Worm (Caenorhabditis elegans): ENCODE results near the gene ceh-31.

Gene ceh-31

DNA sequence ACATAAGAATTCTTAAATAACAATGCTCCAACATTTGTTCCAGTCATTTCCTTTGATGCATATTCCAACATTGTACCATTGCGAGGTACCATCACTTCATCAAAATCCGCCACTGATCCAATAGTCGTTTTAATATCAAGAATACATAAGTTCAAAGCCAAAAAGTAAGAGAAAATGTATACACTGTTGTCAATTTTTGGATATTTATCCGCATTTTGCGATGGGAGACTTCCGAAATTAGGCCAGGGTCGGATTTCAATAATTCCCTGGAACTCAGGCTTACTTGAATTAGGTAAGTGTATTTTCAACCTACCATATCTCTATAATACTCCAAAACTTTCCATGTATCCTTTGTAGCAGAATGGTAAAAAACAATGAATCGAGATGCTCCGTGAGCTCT is 36.0 kb downstream of the ceh-31 start, which contains the start of gene M02F4.2:
TSS of gene M02F4.2 (minus strand) at position 101 of the 400 bp plus-strand sequence.
- TF ChIP-seq peb-1 (tag; optimal IDR thresholded peaks at IDR 0.05) (no peak), elt-1 (tag; optimal IDR thresholded peaks at IDR 0.05) (no peak), lin-13 (GFP tag; optimal IDR thresholded peaks at IDR 0.05) (no peak), sma-9 (GFP tag; optimal IDR thresholded peaks at IDR 0.05) (no peak), sma-9 (tag; optimal IDR thresholded peaks at IDR 0.05) (no peak), F13H6.1 (tag; optimal IDR thresholded peaks at IDR 0.05) (no peak), nhr-6 (tag; optimal IDR thresholded peaks at IDR 0.05) (no peak), R02D3.7 (tag; optimal IDR thresholded peaks at IDR 0.05) (no peak), nhr-25 (tag; optimal IDR thresholded peaks at IDR 0.05) (no peak), mbf-1 (tag; optimal IDR thresholded peaks at IDR 0.05) (no peak), gmeb-1 (tag; optimal IDR thresholded peaks at IDR 0.05) (no peak)

DNA sequence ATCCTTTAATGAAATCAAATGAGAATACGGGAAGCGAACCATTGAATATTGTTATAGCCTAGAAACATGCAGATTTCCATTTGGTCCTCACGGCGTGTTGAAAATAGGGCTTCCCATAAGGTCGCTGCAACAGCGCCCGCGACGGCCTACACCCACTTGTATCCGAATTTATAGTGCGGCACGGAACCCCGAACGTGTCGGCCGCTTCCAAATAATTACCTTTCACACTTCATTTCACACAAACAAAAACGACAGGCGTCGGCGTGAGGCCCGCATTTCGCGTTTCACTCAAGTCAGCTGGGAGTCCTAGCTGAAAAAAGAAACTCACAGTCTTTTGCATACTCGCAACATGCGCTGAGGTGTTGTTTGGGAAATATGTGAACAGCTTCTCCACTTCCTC is 36.7 kb downstream of the ceh-31 start:
- TF ChIP-seq lin-11 (tag; optimal IDR thresholded peaks at IDR 0.05) (no peak), snpc-4 (tag; optimal IDR thresholded peaks at IDR 0.05) (peak; percentile 17), aly-2 (tag; optimal IDR thresholded peaks at IDR 0.05) (no peak), mbf-1 (tag; optimal IDR thresholded peaks at IDR 0.05) (no peak), skn-1 (tag; optimal IDR thresholded peaks at IDR 0.05) (no peak), elt-1 (tag; optimal IDR thresholded peaks at IDR 0.05) (no peak), nhr-10 (tag; optimal IDR thresholded peaks at IDR 0.05) (no peak), blmp-1 (tag; optimal IDR thresholded peaks at IDR 0.05; ENCODE audit: insufficient read depth) (no peak), R02D3.7 (tag; optimal IDR thresholded peaks at IDR 0.05) (no peak)

DNA sequence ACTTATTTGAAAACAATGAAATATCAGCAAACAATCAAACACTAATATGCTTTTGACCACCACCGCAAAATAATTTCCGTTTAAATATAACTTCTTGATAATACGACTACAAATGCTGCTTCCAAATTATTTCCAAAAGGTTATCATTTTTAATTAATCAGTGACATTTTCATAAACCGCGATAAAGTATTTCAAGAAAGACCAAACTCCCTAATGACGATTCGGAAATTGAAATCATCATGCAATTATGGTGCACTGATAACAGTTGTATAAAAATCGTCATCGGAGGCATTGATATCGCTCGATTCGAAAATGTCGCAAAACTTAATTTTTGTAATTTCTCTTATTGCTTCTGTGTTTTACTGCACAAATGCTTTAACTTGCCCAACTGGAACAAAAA is 38.7 kb downstream of the ceh-31 start, which contains the start of gene clec-265:
TSS of gene clec-265 (plus strand) at position 300 of the 400 bp plus-strand sequence.
- no peak for TF ChIP-seq nhr-23 (tag; optimal IDR thresholded peaks at IDR 0.05)
- TF ChIP-seq nhr-77 (tag; optimal IDR thresholded peaks at IDR 0.05): no peak
- TF ChIP-seq skn-1 (tag; optimal IDR thresholded peaks at IDR 0.05): peak; percentile 68
- peak; percentile 55 for TF ChIP-seq crh-2 (tag; optimal IDR thresholded peaks at IDR 0.05)
- TF ChIP-seq sma-9 (GFP tag; optimal IDR thresholded peaks at IDR 0.05): peak; percentile 71
- no peak for TF ChIP-seq sma-9 (tag; optimal IDR thresholded peaks at IDR 0.05)
- no peak for TF ChIP-seq dmd-4 (tag; optimal IDR thresholded peaks at IDR 0.05)
- TF ChIP-seq lin-13 (GFP tag; optimal IDR thresholded peaks at IDR 0.05): no peak
- TF ChIP-seq fos-1 (tag; optimal IDR thresholded peaks at IDR 0.05): peak; percentile 99
- no peak for TF ChIP-seq snpc-4 (tag; optimal IDR thresholded peaks at IDR 0.05)
- no peak for TF ChIP-seq nhr-12 (tag; optimal IDR thresholded peaks at IDR 0.05)
- TF ChIP-seq ceh-16 (tag; optimal IDR thresholded peaks at IDR 0.05): no peak
- TF ChIP-seq Y55F3AM.14 (GFP tag; optimal IDR thresholded peaks at IDR 0.05): no peak
- no peak for TF ChIP-seq nhr-10 (tag; optimal IDR thresholded peaks at IDR 0.05)
- no peak for TF ChIP-seq ceh-82 (tag; optimal IDR thresholded peaks at IDR 0.05)
- no peak for TF ChIP-seq gmeb-1 (tag; optimal IDR thresholded peaks at IDR 0.05)
- no peak for TF ChIP-seq ztf-1 (GFP tag; conservative IDR thresholded peaks at IDR 0.05)
- no peak for TF ChIP-seq nhr-25 (tag; optimal IDR thresholded peaks at IDR 0.05)
- TF ChIP-seq nhr-11 (tag; optimal IDR thresholded peaks at IDR 0.05): no peak

DNA sequence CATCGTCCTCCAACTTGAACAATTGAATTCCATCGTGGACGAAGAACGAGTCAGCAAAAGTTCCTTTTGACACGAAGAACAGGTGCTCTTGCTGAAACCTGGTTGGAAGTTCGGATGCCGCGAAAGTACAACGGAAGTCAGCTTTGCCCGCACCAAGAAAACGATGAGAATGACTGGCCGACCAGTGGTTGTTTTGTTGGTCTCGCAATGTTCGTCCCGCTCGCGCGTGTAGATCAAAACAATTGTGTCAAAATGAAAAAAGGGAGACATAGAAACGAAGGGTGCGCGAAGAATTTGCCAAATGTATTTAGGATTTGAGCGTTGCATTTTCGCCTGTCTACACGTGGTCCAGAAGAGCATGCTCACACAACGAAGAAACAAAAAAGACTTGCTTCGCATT is 41.2 kb downstream of the ceh-31 start, which contains the start of gene M02F4.1:
TSS of gene M02F4.1 (minus strand) at position 101 of the 400 bp plus-strand sequence.
- no peak for TF ChIP-seq peb-1 (tag; optimal IDR thresholded peaks at IDR 0.05)
- no peak for TF ChIP-seq nhr-237 (tag; optimal IDR thresholded peaks at IDR 0.05)
- TF ChIP-seq gmeb-1 (tag; optimal IDR thresholded peaks at IDR 0.05): no peak
- no peak for TF ChIP-seq lin-39 (tag; optimal IDR thresholded peaks at IDR 0.05)
- TF ChIP-seq aly-2 (tag; optimal IDR thresholded peaks at IDR 0.05): no peak
- TF ChIP-seq mdl-1 (tag; optimal IDR thresholded peaks at IDR 0.05): no peak
- no peak for TF ChIP-seq lsy-2 (tag; optimal IDR thresholded peaks at IDR 0.05)
- no peak for TF ChIP-seq unc-39 (tag; optimal IDR thresholded peaks at IDR 0.05)
- no peak for TF ChIP-seq elt-1 (tag; optimal IDR thresholded peaks at IDR 0.05)
- TF ChIP-seq nhr-23 (tag; optimal IDR thresholded peaks at IDR 0.05): no peak
- no peak for TF ChIP-seq skn-1 (tag; optimal IDR thresholded peaks at IDR 0.05)
- TF ChIP-seq sma-3 (GFP tag; optimal IDR thresholded peaks at IDR 0.05): no peak
- TF ChIP-seq nhr-129 (tag; optimal IDR thresholded peaks at IDR 0.05): no peak
- no peak for TF ChIP-seq crh-2 (tag; optimal IDR thresholded peaks at IDR 0.05)
- TF ChIP-seq dmd-4 (tag; optimal IDR thresholded peaks at IDR 0.05): no peak
- no peak for TF ChIP-seq ZK546.5 (tag; optimal IDR thresholded peaks at IDR 0.05)

All from whole organism, L2 larva.